Worm (Caenorhabditis elegans) whole organism, L4 larva: ENCODE data around the gene Y37A1B.4.
A peak's percentile ranks its signal among the peaks of the same experiment; 100 is the strongest.

ENCODE experiments used
- F37D6.2 ChIP-seq: sonication (generic microtip); optimal IDR thresholded peaks from 2 replicates; lab custom pipeline; 2016; ENCODE audit warnings: mild to moderate bottlenecking, missing genetic modification characterization, missing compliant biosample characterization
- F44E2.7 ChIP-seq: fragments of 200-800 bp; sonication (Bioruptor generic); IDR thresholded peaks from 2 replicates; pipeline ENCODE4 v2.1.2; 2022; ENCODE audit warnings: missing genetic modification characterization, missing compliant biosample characterization
- Y5F2A.4 ChIP-seq: fragments of 200-800 bp; sonication (Bioruptor generic); optimal IDR thresholded peaks from 2 replicates; lab custom pipeline; 2018; ENCODE audit warnings: mild to moderate bottlenecking, missing genetic modification characterization, missing compliant biosample characterization
- Y75B8A.6 ChIP-seq: fragments of 200-800 bp; sonication (Bioruptor generic); IDR thresholded peaks from 2 replicates; pipeline ENCODE4 v1.3.6; 2022; ENCODE audit warnings: missing genetic modification reagents, missing genetic modification characterization, missing compliant biosample characterization
- aly-2 ChIP-seq: sonication (generic microtip); optimal IDR thresholded peaks from 2 replicates; lab custom pipeline; 2018; ENCODE audit warnings: missing biosample characterization, missing genetic modification characterization
- arid-1 ChIP-seq: fragments of 200-800 bp; sonication (Bioruptor generic); conservative IDR thresholded peaks from 2 replicates; pipeline ENCODE4 v1.3.6; 2022; ENCODE audit warnings: missing genetic modification reagents, missing genetic modification characterization, missing compliant biosample characterization
- attf-4 ChIP-seq: sonication (generic microtip); optimal IDR thresholded peaks from 3 replicates; lab custom pipeline; 2017; ENCODE audit warnings: missing biosample characterization, missing genetic modification characterization
- ceh-20 ChIP-seq: fragments of 200-800 bp; sonication (Bioruptor generic); IDR thresholded peaks from 2 replicates; pipeline ENCODE4 v1.3.6; 2022; ENCODE audit warnings: missing genetic modification reagents, missing genetic modification characterization, missing compliant biosample characterization
- ceh-28 ChIP-seq: fragments of 150-350 bp; optimal IDR thresholded peaks from 2 replicates; lab custom pipeline; 2014; ENCODE audit warnings: missing biosample characterization, missing genetic modification reagents, missing genetic modification characterization
- ceh-44 ChIP-seq: fragments of 200-800 bp; sonication (Bioruptor generic); IDR thresholded peaks from 2 replicates; pipeline ENCODE4 v1.3.6; 2022; ENCODE audit warnings: missing genetic modification reagents, missing genetic modification characterization, missing compliant biosample characterization
- ceh-82 ChIP-seq: sonication (generic microtip); optimal IDR thresholded peaks from 2 replicates; lab custom pipeline; 2017; ENCODE audit warnings: missing biosample characterization, missing genetic modification characterization
- cey-2 ChIP-seq: sonication (generic microtip); optimal IDR thresholded peaks from 3 replicates; lab custom pipeline; 2017; ENCODE audit warnings: missing genetic modification characterization, mild to moderate bottlenecking, missing compliant biosample characterization, antibody characterized with exemption, borderline replicate concordance; ENCODE audit not compliant: insufficient read depth
- daf-19 ChIP-seq: fragments of 200-800 bp; sonication (Bioruptor generic); conservative IDR thresholded peaks from 2 replicates; pipeline ENCODE4 v1.3.6; 2022; ENCODE audit warnings: missing genetic modification characterization, missing compliant biosample characterization
- dmd-6 ChIP-seq: fragments of 200-800 bp; sonication (Bioruptor generic); IDR thresholded peaks from 2 replicates; pipeline ENCODE4 v1.3.6; 2022; ENCODE audit warnings: missing genetic modification reagents, missing genetic modification characterization, missing compliant biosample characterization
- dmd-9 ChIP-seq: fragments of 200-800 bp; sonication (Bioruptor generic); IDR thresholded peaks from 2 replicates; pipeline ENCODE4 v1.3.6; 2022; ENCODE audit warnings: missing genetic modification reagents, missing genetic modification characterization, missing compliant biosample characterization
- dpl-1 ChIP-seq: fragments of 150-350 bp; optimal IDR thresholded peaks from 2 replicates; lab custom pipeline; 2014; ENCODE audit warnings: missing biosample characterization, missing genetic modification reagents, missing genetic modification characterization
- hmg-1.1 ChIP-seq: fragments of 200-800 bp; sonication (Bioruptor generic); IDR thresholded peaks from 2 replicates; pipeline ENCODE4 v1.3.6; 2022; ENCODE audit warnings: missing genetic modification reagents, missing genetic modification characterization, missing compliant biosample characterization
- jun-1 ChIP-seq: fragments of 150-350 bp; optimal IDR thresholded peaks from 2 replicates; lab custom pipeline; 2014; ENCODE audit warnings: missing biosample characterization, missing genetic modification reagents, missing genetic modification characterization
- lim-7 ChIP-seq: fragments of 200-800 bp; sonication (Bioruptor generic); IDR thresholded peaks from 2 replicates; pipeline ENCODE4 v1.3.6; 2022; ENCODE audit warnings: missing genetic modification characterization, missing compliant biosample characterization
- lin-29 ChIP-seq: fragments of 200-800 bp; sonication (Bioruptor generic); IDR thresholded peaks from 2 replicates; pipeline ENCODE4 v1.3.6; 2022; ENCODE audit warnings: missing genetic modification reagents, missing genetic modification characterization, missing compliant biosample characterization
- lin-38 ChIP-seq: fragments of 200-800 bp; sonication (Bioruptor generic); IDR thresholded peaks from 2 replicates; pipeline ENCODE4 v1.3.6; 2022; ENCODE audit warnings: missing genetic modification reagents, missing genetic modification characterization, missing compliant biosample characterization
- madf-9 ChIP-seq: fragments of 200-800 bp; sonication (Bioruptor generic); conservative IDR thresholded peaks from 2 replicates; pipeline ENCODE4 v1.3.6; 2022; ENCODE audit warnings: missing genetic modification reagents, missing genetic modification characterization, missing compliant biosample characterization
- mep-1 ChIP-seq: fragments of 150-350 bp; sonication (generic microtip); optimal IDR thresholded peaks from 3 replicates; lab custom pipeline; 2014; ENCODE audit warnings: missing biosample characterization, missing genetic modification characterization
- mxl-2 ChIP-seq: fragments of 200-800 bp; sonication (Bioruptor generic); conservative IDR thresholded peaks from 2 replicates; pipeline ENCODE4 v1.3.6; 2022; ENCODE audit warnings: missing genetic modification reagents, missing genetic modification characterization, missing compliant biosample characterization
- nhr-11 ChIP-seq: fragments of 150-350 bp; optimal IDR thresholded peaks from 2 replicates; lab custom pipeline; 2014; ENCODE audit warnings: missing biosample characterization, missing genetic modification characterization
- nhr-237 ChIP-seq: sonication (generic microtip); optimal IDR thresholded peaks from 2 replicates; lab custom pipeline; 2017; ENCODE audit warnings: missing biosample characterization, missing genetic modification characterization
- nhr-6 ChIP-seq: fragments of 150-350 bp; optimal IDR thresholded peaks from 2 replicates; lab custom pipeline; 2014; ENCODE audit warnings: missing biosample characterization, missing genetic modification characterization
- nhr-76 ChIP-seq: fragments of 150-350 bp; optimal IDR thresholded peaks from 2 replicates; lab custom pipeline; 2014; ENCODE audit warnings: missing biosample characterization, missing genetic modification characterization
- nhr-77 ChIP-seq: fragments of 150-350 bp; optimal IDR thresholded peaks from 2 replicates; lab custom pipeline; 2014; ENCODE audit warnings: missing biosample characterization, missing genetic modification characterization
- sdz-12 ChIP-seq: fragments of 200-800 bp; sonication (Bioruptor generic); optimal IDR thresholded peaks from 2 replicates; lab custom pipeline; 2018; ENCODE audit warnings: mild to moderate bottlenecking, missing genetic modification characterization, missing compliant biosample characterization
- snpc-1.2 ChIP-seq: fragments of 200-800 bp; sonication (Bioruptor generic); IDR thresholded peaks from 2 replicates; pipeline ENCODE4 v1.3.6; 2022; ENCODE audit warnings: missing genetic modification reagents, missing genetic modification characterization, missing compliant biosample characterization
- snpc-4 ChIP-seq: fragments of 150-350 bp; optimal IDR thresholded peaks from 2 replicates; lab custom pipeline; 2014; ENCODE audit warnings: missing biosample characterization, missing genetic modification characterization
- tra-1 ChIP-seq: fragments of 200-800 bp; sonication (Bioruptor generic); IDR thresholded peaks from 2 replicates; pipeline ENCODE4 v1.3.6; 2022; ENCODE audit warnings: missing genetic modification reagents, missing genetic modification characterization, missing compliant biosample characterization
- unc-62 ChIP-seq, 3 experiments: fragments of 150-350 bp in 1 of 3; sonication (generic microtip); optimal IDR thresholded peaks in 2 of 3; peaks in 1 of 3; 1 replicate in 1 of 3; 2 replicates in 2 of 3; lab custom pipeline; 2014 to 2017; ENCODE audit warnings: missing biosample characterization in 3 of 3, missing genetic modification characterization in 3 of 3, missing genetic modification reagents in 3 of 3, missing genotype in 1 of 3
- vab-7 ChIP-seq: fragments of 200-800 bp; sonication (Bioruptor generic); IDR thresholded peaks from 2 replicates; pipeline ENCODE4 v1.3.6; 2022; ENCODE audit warnings: missing genetic modification reagents, missing genetic modification characterization, missing compliant biosample characterization
- zag-1 ChIP-seq: fragments of 150-350 bp; optimal IDR thresholded peaks from 2 replicates; lab custom pipeline; 2014; ENCODE audit warnings: missing biosample characterization, missing genetic modification characterization
- zip-11 ChIP-seq: fragments of 200-800 bp; sonication (Bioruptor generic); IDR thresholded peaks from 2 replicates; pipeline ENCODE4 v1.3.6; 2022; ENCODE audit warnings: missing genetic modification characterization, missing compliant biosample characterization
- ztf-7 ChIP-seq: fragments of 150-350 bp; optimal IDR thresholded peaks from 2 replicates; lab custom pipeline; 2014; ENCODE audit warnings: missing biosample characterization, missing genetic modification characterization

Gene Y37A1B.4

ce11 chrIV:14032620-14033501 is 27.7 kb downstream of the Y37A1B.4 start (continued):
- TF ChIP-seq Y5F2A.4 (peak; percentile 17), nhr-76 (tag; lab: Kevin White, UChicago) (no peak), hmg-1.1 (GFP tag; lab: Robert Waterston, UW) (0 out of 2 replicates have a peak, but pooled peaks have one; percentile 66), nhr-11 (peak; percentile 49), tra-1 (GFP tag; lab: Robert Waterston, UW) (peak; percentile 76; the same call in 1 of the 2 replicates), lin-29 (peak; percentile 60; the same call in 1 of the 2 replicates), arid-1 (GFP tag; lab: Robert Waterston, UW) (no peak; the same call in 1 of the 2 replicates), nhr-6 (tag; lab: Kevin White, UChicago) (peak; percentile 23), dmd-9 (0 out of 2 replicates have a peak, but pooled peaks have one; percentile 25), Y75B8A.6 (GFP tag; lab: Robert Waterston, UW) (no peak), mxl-2 (GFP tag; lab: Robert Waterston, UW) (peak; percentile 12; the same call in 1 of the 2 replicates), zip-11 (GFP tag; lab: Robert Waterston, UW) (no peak), mep-1 (tag; lab: Kevin White, UChicago) (no peak), jun-1 (no peak), ceh-82 (tag; lab: Kevin White, UChicago) (no peak), cey-2 (tag; lab: Kevin White, UChicago) (no peak), zag-1 (tag; lab: Kevin White, UChicago) (no peak), snpc-1.2 (GFP tag; lab: Robert Waterston, UW) (peak; percentile 60), sdz-12 (GFP tag; lab: Kevin White, UChicago) (no peak), F37D6.2 (tag; lab: Kevin White, UChicago) (peak; percentile 84), daf-19 (peak; percentile 73; the same call in 1 of the 2 replicates), unc-62 (GFP tag; optimal IDR thresholded peaks at IDR 0.05 in 1 of 2; lab: Kevin White, UChicago) (peak in 1 of 2 experiments; percentile 98), unc-62 (tag; optimal IDR thresholded peaks at IDR 0.05; lab: Kevin White, UChicago) (no peak), dmd-6 (GFP tag; lab: Robert Waterston, UW) (peak; percentile 84), lin-38 (GFP tag; lab: Robert Waterston, UW) (peak; percentile 53; the same call in 1 of the 2 replicates), F44E2.7 (no peak), dpl-1 (GFP tag; lab: Kevin White, UChicago) (peak; percentile 44), nhr-237 (no peak)

DNA sequence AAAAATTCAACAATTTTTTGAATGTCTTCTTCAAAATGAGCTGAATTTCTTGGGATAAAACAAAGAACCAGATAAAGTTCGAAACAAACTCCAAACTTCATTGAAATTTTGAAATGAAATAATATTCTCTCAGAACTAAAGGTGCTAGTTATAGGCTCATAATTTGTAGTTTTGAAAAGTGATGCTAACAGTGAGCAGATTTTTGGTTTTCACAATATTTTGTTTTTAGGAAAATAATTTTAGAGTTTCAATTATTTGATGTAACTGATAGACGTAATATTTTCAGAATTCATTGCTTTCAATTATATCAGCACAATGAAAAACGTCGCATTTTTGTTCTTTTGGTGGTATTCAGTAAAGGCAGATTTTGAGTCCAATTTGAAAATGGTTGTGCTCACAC is 40.6 kb downstream of the Y37A1B.4 start, which contains the start of the genes irld-56 and irld-55:
Gene irld-56, minus strand, starts transcription at position 101 of the 400 bp plus-strand sequence.
Gene irld-55, plus strand, starts transcription at position 316 of the 400 bp plus-strand sequence.
- TF ChIP-seq ztf-7 (tag; lab: Kevin White, UChicago): no peak
- TF ChIP-seq ceh-20 (GFP tag; lab: Robert Waterston, UW): no peak
- TF ChIP-seq unc-62 (GFP tag; optimal IDR thresholded peaks at IDR 0.05 in 1 of 2; lab: Kevin White, UChicago): no peak
- TF ChIP-seq unc-62 (tag; optimal IDR thresholded peaks at IDR 0.05; lab: Kevin White, UChicago): no peak
- TF ChIP-seq aly-2: no peak
- TF ChIP-seq vab-7 (GFP tag; lab: Robert Waterston, UW): no peak
- no peak for TF ChIP-seq lin-38 (GFP tag; lab: Robert Waterston, UW)
- no peak for TF ChIP-seq nhr-77 (tag; lab: Kevin White, UChicago)
- TF ChIP-seq F44E2.7: no peak
- TF ChIP-seq ceh-28: no peak
- no peak for TF ChIP-seq ceh-44 (GFP tag; lab: Robert Waterston, UW)
- TF ChIP-seq madf-9 (GFP tag; lab: Robert Waterston, UW): no peak
- no peak for TF ChIP-seq lim-7 (GFP tag; lab: Robert Waterston, UW)
- no peak for TF ChIP-seq snpc-4 (tag; lab: Kevin White, UChicago)
- TF ChIP-seq nhr-76 (tag; lab: Kevin White, UChicago): no peak
- TF ChIP-seq attf-4 (tag; lab: Kevin White, UChicago): no peak
